Worm (Caenorhabditis elegans) whole organism, young adult: ENCODE data around the gene bli-2.

ENCODE experiments used
- F37B4.10 ChIP-seq: fragments of 200-800 bp; sonication (Bioruptor generic); IDR thresholded peaks from 2 replicates; pipeline ENCODE4 v1.3.6; 2022; ENCODE audit warnings: missing genetic modification characterization, missing compliant biosample characterization
- ceh-79 ChIP-seq: sonication (generic microtip); optimal IDR thresholded peaks from 2 replicates; lab custom pipeline; 2017; ENCODE audit warnings: mild to moderate bottlenecking, missing genetic modification characterization, missing compliant biosample characterization

DNA sequence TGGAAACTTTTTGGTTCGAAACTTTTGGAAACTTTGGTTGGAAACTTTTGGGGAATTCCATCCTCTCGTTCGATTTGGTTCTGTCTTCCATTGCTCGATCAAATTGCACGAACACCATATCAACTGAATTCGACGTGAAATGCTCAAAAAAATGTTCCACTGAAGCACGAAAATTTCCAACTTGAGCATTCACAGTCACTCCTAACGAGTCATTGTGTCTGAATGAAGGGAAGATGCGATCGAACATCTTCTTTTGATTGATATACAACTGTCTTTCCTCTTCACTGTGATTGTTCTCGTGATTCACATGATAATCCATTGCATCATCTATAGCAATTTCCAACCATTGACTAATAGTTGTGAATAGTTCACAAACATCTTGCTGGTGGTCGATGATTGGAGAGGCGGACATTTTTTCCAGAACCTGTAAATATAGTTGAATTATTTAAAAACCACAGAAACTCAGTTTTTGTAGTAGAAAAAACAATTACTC lies 23.9 kb downstream of the bli-2 start, which contains the start of gene F59E12.15:
- no peak for TF ChIP-seq F37B4.10 (GFP tag; lab: Robert Waterston, UW)
- TF ChIP-seq ceh-79 (tag; lab: Kevin White, UChicago), result no peak
